Worm (Caenorhabditis elegans) whole organism, young adult: ENCODE data around the gene msp-33.
A peak's percentile ranks its signal among the peaks of the same experiment; 100 is the strongest.

Experiments
- B0261.1 ChIP-seq: sonication (generic microtip); optimal IDR thresholded peaks from 2 replicates; lab custom pipeline; 2016; ENCODE audit warnings: mild to moderate bottlenecking, missing genetic modification characterization, moderate library complexity, missing compliant biosample characterization
- B0336.3 ChIP-seq: fragments of 200-800 bp; sonication (Bioruptor generic); IDR thresholded peaks from 2 replicates; pipeline ENCODE4 v1.3.6; 2022; ENCODE audit warnings: missing genetic modification characterization, missing compliant biosample characterization
- C06A6.2 ChIP-seq: fragments of 200-800 bp; sonication (Bioruptor generic); conservative IDR thresholded peaks from 2 replicates; pipeline ENCODE4 v1.3.6; 2022; ENCODE audit warnings: missing genetic modification characterization, missing compliant biosample characterization
- F10E7.11 ChIP-seq: sonication (generic microtip); optimal IDR thresholded peaks from 2 replicates; lab custom pipeline; 2017; ENCODE audit warnings: mild to moderate bottlenecking, missing genetic modification characterization, moderate library complexity, missing compliant biosample characterization
- F22D6.2 ChIP-seq: sonication (generic microtip); optimal IDR thresholded peaks from 2 replicates; lab custom pipeline; 2016; ENCODE audit warnings: mild to moderate bottlenecking, missing genetic modification characterization, missing compliant biosample characterization
- F52B5.7 ChIP-seq: sonication (generic microtip); optimal IDR thresholded peaks from 2 replicates; lab custom pipeline; 2016; ENCODE audit warnings: mild to moderate bottlenecking, missing genetic modification characterization, missing compliant biosample characterization
- F55B11.4 ChIP-seq: sonication (generic microtip); optimal IDR thresholded peaks from 2 replicates; lab custom pipeline; 2016; ENCODE audit warnings: missing compliant biosample characterization, missing genetic modification characterization, borderline replicate concordance; ENCODE audit not compliant: insufficient read depth
- K11D2.4 ChIP-seq: fragments of 200-800 bp; sonication (Bioruptor generic); IDR thresholded peaks from 2 replicates; pipeline ENCODE4 v1.3.6; 2022; ENCODE audit warnings: missing genetic modification reagents, missing genetic modification characterization, missing compliant biosample characterization
- aptf-3 ChIP-seq: fragments of 200-800 bp; sonication (Bioruptor generic); IDR thresholded peaks from 2 replicates; pipeline ENCODE4 v1.3.6; 2022; ENCODE audit warnings: missing genetic modification characterization, missing compliant biosample characterization
- cebp-1 ChIP-seq, 2 experiments: fragments of 200-800 bp in 1 of 2; sonication (Bioruptor generic) in 1 of 2; sonication (generic microtip) in 1 of 2; IDR thresholded peaks in 1 of 2; optimal IDR thresholded peaks in 1 of 2; 2 replicates each; pipeline versions ENCODE4 v1.3.6 to Lab custom; 2017 to 2022; ENCODE audit warnings: missing compliant biosample characterization in 2 of 2, missing genetic modification characterization in 2 of 2, mild to moderate bottlenecking in 1 of 2, missing genetic modification reagents in 1 of 2, moderate library complexity in 1 of 2
- cebp-2 ChIP-seq: fragments of 200-800 bp; sonication (Bioruptor generic); IDR thresholded peaks from 2 replicates; pipeline ENCODE4 v1.3.6; 2022; ENCODE audit warnings: missing genetic modification characterization, missing compliant biosample characterization
- ceh-27 ChIP-seq: fragments of 200-800 bp; sonication (Bioruptor generic); optimal IDR thresholded peaks from 2 replicates; lab custom pipeline; 2018; ENCODE audit warnings: mild to moderate bottlenecking, missing genetic modification characterization, moderate library complexity, missing compliant biosample characterization
- chd-7 ChIP-seq: sonication (generic microtip); optimal IDR thresholded peaks from 2 replicates; lab custom pipeline; 2016; ENCODE audit warnings: mild to moderate bottlenecking, missing genetic modification characterization, moderate library complexity, missing compliant biosample characterization
- dox-1 ChIP-seq: fragments of 200-800 bp; sonication (Bioruptor generic); IDR thresholded peaks from 2 replicates; pipeline ENCODE4 v1.3.6; 2022; ENCODE audit warnings: missing genetic modification reagents, missing genetic modification characterization, missing compliant biosample characterization
- dpl-1 ChIP-seq: fragments of 150-350 bp; optimal IDR thresholded peaks from 2 replicates; lab custom pipeline; 2014; ENCODE audit warnings: missing biosample characterization, missing genetic modification reagents, missing genetic modification characterization
- efl-1 ChIP-seq: fragments of 150-350 bp; optimal IDR thresholded peaks from 2 replicates; lab custom pipeline; 2014; ENCODE audit warnings: missing biosample characterization, missing genetic modification reagents, missing genetic modification characterization
- egrh-3 ChIP-seq: fragments of 200-800 bp; sonication (Bioruptor generic); IDR thresholded peaks from 2 replicates; pipeline ENCODE4 v1.3.6; 2022; ENCODE audit warnings: missing genetic modification reagents, missing genetic modification characterization, missing compliant biosample characterization
- ekl-4 ChIP-seq: fragments of 200-800 bp; sonication (Bioruptor generic); IDR thresholded peaks from 2 replicates; pipeline ENCODE4 v1.3.6; 2022; ENCODE audit warnings: missing genetic modification reagents, missing genetic modification characterization, missing compliant biosample characterization
- ets-4 ChIP-seq: fragments of 200-800 bp; sonication (Bioruptor generic); optimal IDR thresholded peaks from 2 replicates; lab custom pipeline; 2018; ENCODE audit warnings: mild to moderate bottlenecking, missing genetic modification characterization, missing compliant biosample characterization
- hmg-1.2 ChIP-seq: fragments of 200-800 bp; sonication (Bioruptor generic); IDR thresholded peaks from 2 replicates; pipeline ENCODE4 v1.3.6; 2022; ENCODE audit warnings: missing genetic modification reagents, missing genetic modification characterization, missing compliant biosample characterization
- hsf-1 ChIP-seq: fragments of 200-800 bp; sonication (Bioruptor generic); IDR thresholded peaks from 2 replicates; pipeline ENCODE4 v1.3.6; 2022; ENCODE audit warnings: missing genetic modification reagents, missing genetic modification characterization, missing compliant biosample characterization
- let-526 ChIP-seq: fragments of 200-800 bp; sonication (Bioruptor generic); IDR thresholded peaks from 2 replicates; pipeline ENCODE4 v1.3.6; 2022; ENCODE audit warnings: missing genetic modification reagents, missing genetic modification characterization, missing compliant biosample characterization
- let-607 ChIP-seq, 2 experiments: fragments of 200-800 bp in 1 of 2; sonication (Bioruptor generic) in 1 of 2; sonication (generic microtip) in 1 of 2; optimal IDR thresholded peaks; 2 replicates each; lab custom pipeline; 2016 to 2018; ENCODE audit warnings: mild to moderate bottlenecking in 2 of 2, missing compliant biosample characterization in 2 of 2, missing genetic modification characterization in 2 of 2, moderate library complexity in 2 of 2, missing genotype in 1 of 2
- lin-35 ChIP-seq, 3 experiments: fragments of 150-350 bp in 2 of 3; sonication (generic microtip) in 1 of 3; optimal IDR thresholded peaks; 2 replicates each; lab custom pipeline; 2014 to 2018; ENCODE audit warnings: missing biosample characterization in 3 of 3, missing genetic modification characterization in 3 of 3, missing genetic modification reagents in 3 of 3
- lir-1 ChIP-seq: fragments of 200-800 bp; sonication (Bioruptor generic); conservative IDR thresholded peaks from 2 replicates; pipeline ENCODE4 v1.3.6; 2022; ENCODE audit warnings: missing genetic modification reagents, missing genetic modification characterization, missing compliant biosample characterization
- lsl-1 ChIP-seq: fragments of 200-800 bp; sonication (Bioruptor generic); optimal IDR thresholded peaks from 2 replicates; lab custom pipeline; 2018; ENCODE audit warnings: mild to moderate bottlenecking, missing genetic modification characterization, moderate library complexity, missing compliant biosample characterization
- madf-10 ChIP-seq: sonication (generic microtip); optimal IDR thresholded peaks from 2 replicates; lab custom pipeline; 2016; ENCODE audit warnings: mild to moderate bottlenecking, missing genetic modification characterization, missing compliant biosample characterization
- madf-6 ChIP-seq: fragments of 200-800 bp; sonication (Bioruptor generic); IDR thresholded peaks from 2 replicates; pipeline ENCODE4 v1.3.6; 2022; ENCODE audit warnings: missing genetic modification reagents, missing genetic modification characterization, missing compliant biosample characterization
- nfya-1 ChIP-seq: sonication (generic microtip); optimal IDR thresholded peaks from 2 replicates; lab custom pipeline; 2017; ENCODE audit warnings: antibody characterized with exemption, missing compliant biosample characterization, missing genetic modification characterization, borderline replicate concordance; ENCODE audit not compliant: insufficient read depth
- nfyb-1 ChIP-seq: fragments of 200-800 bp; sonication (Bioruptor generic); IDR thresholded peaks from 2 replicates; pipeline ENCODE4 v1.3.6; 2022; ENCODE audit warnings: missing genetic modification reagents, missing genetic modification characterization, missing compliant biosample characterization
- nhr-120 ChIP-seq: fragments of 200-800 bp; sonication (Bioruptor generic); IDR thresholded peaks from 2 replicates; pipeline ENCODE4 v1.3.6; 2022; ENCODE audit warnings: missing genetic modification characterization, missing compliant biosample characterization
- nhr-179 ChIP-seq: sonication (generic microtip); optimal IDR thresholded peaks from 2 replicates; lab custom pipeline; 2016; ENCODE audit warnings: mild to moderate bottlenecking, missing genetic modification characterization, missing compliant biosample characterization
- nhr-27 ChIP-seq: fragments of 200-800 bp; sonication (Bioruptor generic); optimal IDR thresholded peaks from 2 replicates; lab custom pipeline; 2018; ENCODE audit warnings: mild to moderate bottlenecking, missing genetic modification characterization, moderate library complexity, missing compliant biosample characterization
- nhr-80 ChIP-seq: sonication (generic microtip); optimal IDR thresholded peaks from 2 replicates; lab custom pipeline; 2016; ENCODE audit warnings: missing genetic modification characterization, missing compliant biosample characterization
- repo-1 ChIP-seq: sonication (generic microtip); optimal IDR thresholded peaks from 2 replicates; lab custom pipeline; 2017; ENCODE audit warnings: mild to moderate bottlenecking, missing genetic modification characterization, missing compliant biosample characterization
- sdz-38 ChIP-seq: sonication (generic microtip); optimal IDR thresholded peaks from 2 replicates; lab custom pipeline; 2016; ENCODE audit warnings: missing genotype, missing genetic modification characterization, missing compliant biosample characterization
- sea-2 ChIP-seq: fragments of 200-800 bp; sonication (Bioruptor generic); IDR thresholded peaks from 2 replicates; pipeline ENCODE4 v1.3.6; 2022; ENCODE audit warnings: missing genetic modification characterization, missing compliant biosample characterization
- snpc-3.4 ChIP-seq: sonication (generic microtip); optimal IDR thresholded peaks from 2 replicates; lab custom pipeline; 2017; ENCODE audit warnings: missing genetic modification characterization, mild to moderate bottlenecking, missing compliant biosample characterization, antibody characterized with exemption, moderate library complexity, missing genotype, missing genetic modification reagents
- sptf-2 ChIP-seq: fragments of 200-800 bp; sonication (Bioruptor generic); optimal IDR thresholded peaks from 2 replicates; lab custom pipeline; 2018; ENCODE audit warnings: mild to moderate bottlenecking, missing genetic modification characterization, missing compliant biosample characterization
- tbp1 ChIP-seq: fragments of 200-800 bp; sonication (Bioruptor generic); optimal IDR thresholded peaks from 2 replicates; lab custom pipeline; 2018; ENCODE audit warnings: mild to moderate bottlenecking, missing genetic modification characterization, missing compliant biosample characterization
- tlf-1 ChIP-seq: fragments of 200-800 bp; sonication (Bioruptor generic); optimal IDR thresholded peaks from 2 replicates; lab custom pipeline; 2018; ENCODE audit warnings: mild to moderate bottlenecking, missing genetic modification characterization, missing compliant biosample characterization
- unc-130 ChIP-seq: sonication (generic microtip); optimal IDR thresholded peaks from 2 replicates; lab custom pipeline; 2016; ENCODE audit warnings: missing genetic modification reagents, missing genetic modification characterization, missing compliant biosample characterization
- zfh-2 ChIP-seq: fragments of 200-800 bp; sonication (Bioruptor generic); conservative IDR thresholded peaks from 2 replicates; pipeline ENCODE4 v1.3.6; 2022; ENCODE audit warnings: missing genetic modification reagents, missing genetic modification characterization, missing compliant biosample characterization
- zim-3 ChIP-seq: sonication (generic microtip); optimal IDR thresholded peaks from 2 replicates; lab custom pipeline; 2017; ENCODE audit warnings: mild to moderate bottlenecking, missing genetic modification characterization, moderate library complexity, missing compliant biosample characterization
- ztf-25 ChIP-seq: fragments of 200-800 bp; sonication (Bioruptor generic); IDR thresholded peaks from 2 replicates; pipeline ENCODE4 v1.3.6; 2022; ENCODE audit warnings: missing genetic modification reagents, missing genetic modification characterization, missing compliant biosample characterization

The msp-33 gene

ce11 chrII:4883412-4883811, 9.1 kb downstream of the msp-33 start, which contains the start of gene gst-8:
Gene gst-8, plus strand, starts transcription at chrII:4883712.
- TF ChIP-seq lsl-1 (GFP tag; lab: Kevin White, UChicago) (no peak), egrh-3 (no peak), nhr-120 (GFP tag; lab: Robert Waterston, UW) (no peak), madf-10 (tag; lab: Kevin White, UChicago) (no peak), let-526 (GFP tag; lab: Robert Waterston, UW) (no peak), nhr-179 (no peak), repo-1 (tag; lab: Kevin White, UChicago) (no peak), ekl-4 (GFP tag; lab: Robert Waterston, UW) (no peak), lin-35 (GFP tag; optimal IDR thresholded peaks at IDR 0.05; lab: Kevin White, UChicago) (no peak), let-607 (tag; optimal IDR thresholded peaks at IDR 0.05; lab: Kevin White, UChicago) (no peak), hsf-1 (GFP tag; lab: Robert Waterston, UW) (no peak), ets-4 (GFP tag; lab: Kevin White, UChicago) (no peak), nhr-27 (tag; lab: Kevin White, UChicago) (no peak), C06A6.2 (GFP tag; lab: Robert Waterston, UW) (no peak), lir-1 (GFP tag; lab: Robert Waterston, UW) (no peak), sea-2 (GFP tag; lab: Robert Waterston, UW) (no peak), B0336.3 (GFP tag; lab: Robert Waterston, UW) (no peak), F55B11.4 (tag; lab: Kevin White, UChicago) (no peak), unc-130 (no peak)
- TF ChIP-seq, all 124 proteins: peak for 0

DNA sequence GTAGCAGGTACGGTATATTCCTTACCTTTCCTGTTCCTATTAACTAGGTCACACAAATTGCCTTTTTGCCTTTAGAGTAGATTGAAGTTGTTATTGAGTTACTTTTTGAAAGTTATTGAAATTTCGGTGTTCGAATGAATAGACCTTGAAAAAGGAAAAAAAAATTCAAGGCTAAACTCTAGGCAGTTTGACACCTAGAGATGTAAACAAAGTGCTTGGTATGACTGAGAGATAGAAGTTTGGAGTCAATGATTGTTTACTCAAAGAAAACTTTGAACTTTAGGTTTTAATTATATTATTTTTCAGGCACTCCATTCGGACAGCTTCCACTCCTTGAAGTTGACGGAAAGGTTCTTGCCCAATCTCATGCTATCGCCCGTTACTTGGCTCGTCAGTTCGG, 10.0 kb downstream of the msp-33 start:
- TF ChIP-seq cebp-2 (GFP tag; lab: Robert Waterston, UW) (no peak), sdz-38 (tag; lab: Kevin White, UChicago) (no peak)

- TF ChIP-seq dpl-1 (GFP tag; lab: Kevin White, UChicago) (peak; percentile 48), efl-1 (GFP tag; lab: Kevin White, UChicago) (peak; percentile 68), chd-7 (tag; lab: Kevin White, UChicago) (no peak), B0261.1 (tag; lab: Kevin White, UChicago) (no peak), snpc-3.4 (tag; lab: Kevin White, UChicago) (no peak), tbp1 (GFP tag; lab: Kevin White, UChicago) (peak; percentile 41), nfya-1 (tag; lab: Kevin White, UChicago) (no peak), F10E7.11 (tag; lab: Kevin White, UChicago) (no peak), ets-4 (GFP tag; lab: Kevin White, UChicago) (no peak), sptf-2 (GFP tag; lab: Kevin White, UChicago) (no peak), madf-6 (GFP tag; lab: Robert Waterston, UW) (peak; percentile 72), zim-3 (tag; lab: Kevin White, UChicago) (no peak), tlf-1 (GFP tag; lab: Kevin White, UChicago) (no peak), nhr-80 (peak; percentile 58), zfh-2 (GFP tag; lab: Robert Waterston, UW) (no peak), dox-1 (GFP tag; lab: Robert Waterston, UW) (0 out of 2 replicates have a peak, but pooled peaks have one; percentile 7), nfyb-1 (GFP tag; lab: Robert Waterston, UW) (0 out of 2 replicates have a peak, but pooled peaks have one; percentile 32), cebp-1 (GFP tag; IDR thresholded peaks at IDR 0.05; lab: Robert Waterston, UW) (no peak), cebp-1 (tag; optimal IDR thresholded peaks at IDR 0.05; lab: Kevin White, UChicago) (peak; percentile 1), F52B5.7 (tag; lab: Kevin White, UChicago) (no peak), K11D2.4 (no peak), F22D6.2 (tag; lab: Kevin White, UChicago) (no peak), ceh-27 (GFP tag; lab: Kevin White, UChicago) (peak; percentile 38), ztf-25 (GFP tag; lab: Robert Waterston, UW) (no peak), hmg-1.2 (GFP tag; lab: Robert Waterston, UW) (peak; percentile 58; the same call in 1 of the 2 replicates), sdz-38 (tag; lab: Kevin White, UChicago) (no peak), repo-1 (tag; lab: Kevin White, UChicago) (no peak), hsf-1 (GFP tag; lab: Robert Waterston, UW) (peak; percentile 44; the same call in 1 of the 2 replicates), aptf-3 (GFP tag; lab: Robert Waterston, UW) (0 out of 2 replicates have a peak, but pooled peaks have one; percentile 60), let-607 (tag; optimal IDR thresholded peaks at IDR 0.05; lab: Kevin White, UChicago) (no peak)
These were observed 10.8 kb downstream of the msp-33 start, which contains the start of gene gst-7 for ce11 chrII:4881727-4882126. Gene gst-7, plus strand, starts transcription at chrII:4882062.
